Fruit fly (Drosophila melanogaster) whole organism, embryonic: ENCODE results near the gene anox.

Experiments used
- Abd-B ChIP-seq: fragments of 200-800 bp; sonication (Bioruptor generic); optimal IDR thresholded peaks from 2 replicates; lab custom pipeline; 2018; ENCODE audit warnings: missing biosample characterization, mild to moderate bottlenecking, missing genetic modification characterization, moderate library complexity
- BtbVII ChIP-seq: fragments of 200-800 bp; sonication (Bioruptor generic); optimal IDR thresholded peaks from 3 replicates; lab custom pipeline; 2017; ENCODE audit warnings: missing biosample characterization, mild to moderate bottlenecking, missing genetic modification characterization
- CG10366 ChIP-seq: fragments of 200-800 bp; sonication (Bioruptor generic); IDR thresholded peaks from 2 replicates; pipeline ENCODE4 v1.3.6; 2022; ENCODE audit warnings: missing biosample characterization, missing genetic modification characterization
- CG12942 ChIP-seq: fragments of 200-800 bp; sonication (Bioruptor generic); optimal IDR thresholded peaks from 3 replicates; lab custom pipeline; 2016; ENCODE audit warnings: missing biosample characterization, missing genetic modification characterization
- CG13287 ChIP-seq: fragments of 200-800 bp; sonication (Bioruptor generic); IDR thresholded peaks from 2 replicates; pipeline ENCODE4 v1.3.6; 2022; ENCODE audit warnings: missing biosample characterization, missing genetic modification characterization; ENCODE audit not compliant: partially characterized antibody
- CG13624 ChIP-seq: fragments of 200-800 bp; sonication (Bioruptor generic); optimal IDR thresholded peaks from 2 replicates; lab custom pipeline; 2016; ENCODE audit warnings: missing biosample characterization, missing genetic modification characterization
- CG14014 ChIP-seq: fragments of 200-800 bp; sonication (Bioruptor generic); IDR thresholded peaks from 2 replicates; pipeline ENCODE4 v1.3.6; 2022; ENCODE audit warnings: missing biosample characterization, missing genetic modification characterization
- CG15073 ChIP-seq: fragments of 200-800 bp; sonication (Bioruptor generic); optimal IDR thresholded peaks from 2 replicates; lab custom pipeline; 2016; ENCODE audit warnings: missing biosample characterization, missing genetic modification characterization
- CG1529 ChIP-seq: fragments of 200-800 bp; sonication (Bioruptor generic); optimal IDR thresholded peaks from 3 replicates; lab custom pipeline; 2018; ENCODE audit warnings: missing biosample characterization, missing genetic modification characterization
- CG17802 ChIP-seq: fragments of 200-800 bp; sonication (Bioruptor generic); optimal IDR thresholded peaks from 2 replicates; lab custom pipeline; 2018; ENCODE audit warnings: missing biosample characterization, mild to moderate bottlenecking, missing genetic modification characterization, moderate library complexity
- CG18011 ChIP-seq: fragments of 200-800 bp; sonication (Bioruptor generic); optimal IDR thresholded peaks from 2 replicates; lab custom pipeline; 2017; ENCODE audit warnings: missing biosample characterization, missing genetic modification characterization, mild to moderate bottlenecking, moderate library complexity, missing genotype
- CG1832 ChIP-seq: fragments of 200-800 bp; sonication (Bioruptor generic); optimal IDR thresholded peaks from 2 replicates; lab custom pipeline; 2017; ENCODE audit warnings: missing biosample characterization, mild to moderate bottlenecking, missing genetic modification characterization, inconsistent platforms
- CG2199 ChIP-seq: fragments of 200-800 bp; sonication (Bioruptor generic); IDR thresholded peaks from 3 replicates; pipeline ENCODE4 v1.3.6; 2022; ENCODE audit warnings: missing biosample characterization, missing genetic modification characterization
- CG2202 ChIP-seq: fragments of 200-800 bp; sonication (Bioruptor generic); optimal IDR thresholded peaks from 2 replicates; lab custom pipeline; 2018; ENCODE audit warnings: missing biosample characterization, mild to moderate bottlenecking, missing genetic modification characterization
- CG30020 ChIP-seq: fragments of 200-800 bp; optimal IDR thresholded peaks from 2 replicates; lab custom pipeline; 2019; ENCODE audit warnings: missing biosample characterization, mild to moderate bottlenecking, missing genetic modification characterization, moderate library complexity
- CG3163 ChIP-seq: fragments of 200-800 bp; sonication (Bioruptor generic); optimal IDR thresholded peaks from 3 replicates; lab custom pipeline; 2016; ENCODE audit warnings: missing biosample characterization, missing genetic modification characterization
- CG4282 ChIP-seq: fragments of 200-800 bp; sonication (Bioruptor generic); optimal IDR thresholded peaks from 2 replicates; lab custom pipeline; 2016; ENCODE audit warnings: missing biosample characterization, missing genetic modification characterization
- CG5953 ChIP-seq: fragments of 200-800 bp; sonication (Bioruptor generic); IDR thresholded peaks from 2 replicates; pipeline ENCODE4 v1.3.6; 2022; ENCODE audit warnings: missing biosample characterization, missing genetic modification characterization
- CG6765 ChIP-seq: fragments of 200-800 bp; sonication (Bioruptor generic); optimal IDR thresholded peaks from 3 replicates; lab custom pipeline; 2017; ENCODE audit warnings: missing biosample characterization, mild to moderate bottlenecking, missing genetic modification characterization
- CG6791 ChIP-seq: fragments of 200-800 bp; sonication (Bioruptor generic); IDR thresholded peaks from 3 replicates; pipeline ENCODE4 v1.3.6; 2022; ENCODE audit warnings: missing biosample characterization, missing genetic modification characterization; ENCODE audit not compliant: partially characterized antibody
- CG7987 ChIP-seq: fragments of 200-800 bp; sonication (Bioruptor generic); optimal IDR thresholded peaks from 2 replicates; lab custom pipeline; 2018; ENCODE audit warnings: missing biosample characterization, mild to moderate bottlenecking, missing genetic modification characterization, moderate library complexity
- CG9817 ChIP-seq: fragments of 200-800 bp; sonication (Bioruptor generic); optimal IDR thresholded peaks from 2 replicates; lab custom pipeline; 2018; ENCODE audit warnings: missing biosample characterization, mild to moderate bottlenecking, missing genetic modification characterization, moderate library complexity
- CHES-1-like ChIP-seq: fragments of 200-800 bp; sonication (Bioruptor generic); optimal IDR thresholded peaks from 2 replicates; lab custom pipeline; 2016; ENCODE audit warnings: missing biosample characterization, missing genetic modification characterization
- D ChIP-seq, 2 experiments: fragments of 200-800 bp in 1 of 2; fragments of >200 bp in 1 of 2; sonication (Bioruptor generic) in 1 of 2; optimal IDR thresholded peaks; 2 replicates in 1 of 2; 3 replicates in 1 of 2; lab custom pipeline; 2017; ENCODE audit warnings: mild to moderate bottlenecking in 1 of 2, missing biosample characterization in 1 of 2, missing genetic modification characterization in 1 of 2, missing genetic modification reagents in 1 of 2
- Dad ChIP-seq: fragments of 200-800 bp; sonication (Bioruptor generic); optimal IDR thresholded peaks from 3 replicates; lab custom pipeline; 2016; ENCODE audit warnings: missing biosample characterization, missing genetic modification characterization
- Dip2 ChIP-seq: fragments of 200-800 bp; sonication (Bioruptor generic); IDR thresholded peaks from 2 replicates; pipeline ENCODE4 v1.3.6; 2022; ENCODE audit warnings: missing biosample characterization, missing genetic modification characterization
- H2.0 ChIP-seq: fragments of 200-800 bp; sonication (Bioruptor generic); IDR thresholded peaks from 2 replicates; pipeline ENCODE4 v1.3.6; 2022; ENCODE audit warnings: missing biosample characterization, missing genetic modification characterization
- HHEX ChIP-seq: fragments of 200-800 bp; sonication (Bioruptor generic); optimal IDR thresholded peaks from 3 replicates; lab custom pipeline; 2017; ENCODE audit warnings: missing biosample characterization, mild to moderate bottlenecking, missing genetic modification characterization, missing genetic modification reagents
- Mes4 ChIP-seq: fragments of 200-800 bp; sonication (Bioruptor generic); optimal IDR thresholded peaks from 2 replicates; lab custom pipeline; 2016; ENCODE audit warnings: missing biosample characterization, missing genetic modification characterization
- Nf-YB ChIP-seq: fragments of 200-800 bp; sonication (Bioruptor generic); optimal IDR thresholded peaks from 3 replicates; lab custom pipeline; 2019; ENCODE audit warnings: missing biosample characterization, mild to moderate bottlenecking, missing genetic modification characterization, moderate library complexity
- Opbp ChIP-seq: fragments of 200-800 bp; sonication (Bioruptor generic); IDR thresholded peaks from 3 replicates; pipeline ENCODE4 v1.3.6; 2022; ENCODE audit warnings: missing biosample characterization, missing genetic modification characterization; ENCODE audit not compliant: partially characterized antibody
- Pdp1 ChIP-seq, 2 experiments: fragments of 200-800 bp; sonication (Bioruptor generic); optimal IDR thresholded peaks; 3 replicates each; lab custom pipeline; 2016; ENCODE audit warnings: missing biosample characterization in 2 of 2, missing genetic modification characterization in 2 of 2, mild to moderate bottlenecking in 1 of 2, moderate library complexity in 1 of 2
- Ptx1 ChIP-seq: fragments of 200-800 bp; sonication (Bioruptor generic); IDR thresholded peaks from 2 replicates; pipeline ENCODE4 v1.3.6; 2022; ENCODE audit warnings: missing biosample characterization, missing genetic modification characterization
- ara ChIP-seq: fragments of 200-800 bp; sonication (Bioruptor generic); IDR thresholded peaks from 2 replicates; pipeline ENCODE4 v1.3.6; 2022; ENCODE audit warnings: missing biosample characterization, missing genetic modification characterization
- dan ChIP-seq: fragments of 200-800 bp; sonication (Bioruptor generic); IDR thresholded peaks from 2 replicates; pipeline ENCODE4 v1.3.6; 2022; ENCODE audit warnings: missing biosample characterization, missing genetic modification characterization
- dpn ChIP-seq, 2 experiments: fragments of 200-800 bp; sonication (Bioruptor generic); optimal IDR thresholded peaks; 3 replicates each; lab custom pipeline; 2016; ENCODE audit warnings: missing biosample characterization in 2 of 2, missing genetic modification characterization in 2 of 2
- eve ChIP-seq, 2 experiments: fragments of >200 bp; optimal IDR thresholded peaks; 2 replicates each; lab custom pipeline; 2017; ENCODE audit warnings: missing biosample characterization in 2 of 2, missing genetic modification characterization in 2 of 2
- fd64A ChIP-seq: fragments of 200-800 bp; sonication (Bioruptor generic); optimal IDR thresholded peaks from 3 replicates; lab custom pipeline; 2018; ENCODE audit warnings: missing biosample characterization, mild to moderate bottlenecking, missing genetic modification characterization
- gro ChIP-seq: fragments of 200-800 bp; sonication (Bioruptor generic); optimal IDR thresholded peaks from 2 replicates; lab custom pipeline; 2016; ENCODE audit warnings: missing biosample characterization, missing genetic modification characterization
- gsb ChIP-seq: fragments of 200-800 bp; sonication (Bioruptor generic); IDR thresholded peaks from 2 replicates; pipeline ENCODE4 v1.3.6; 2022; ENCODE audit warnings: missing biosample characterization, missing genetic modification characterization
- hb ChIP-seq: fragments of 200-800 bp; sonication (Bioruptor generic); IDR thresholded peaks from 3 replicates; pipeline ENCODE4 v1.3.6; 2022; ENCODE audit warnings: missing biosample characterization, missing genetic modification characterization; ENCODE audit not compliant: partially characterized antibody
- ken ChIP-seq: fragments of 200-800 bp; sonication (Bioruptor generic); IDR thresholded peaks from 3 replicates; pipeline ENCODE4 v1.3.6; 2022; ENCODE audit warnings: missing biosample characterization, missing genetic modification characterization
- lov ChIP-seq, 2 experiments: fragments of 200-800 bp in 1 of 2; fragments of >200 bp in 1 of 2; sonication (Bioruptor generic) in 1 of 2; IDR thresholded peaks in 1 of 2; optimal IDR thresholded peaks in 1 of 2; 2 replicates in 1 of 2; 3 replicates in 1 of 2; pipeline versions ENCODE4 v1.3.6 to Lab custom; 2017 to 2022; ENCODE audit warnings: missing biosample characterization in 1 of 2, missing genetic modification characterization in 1 of 2
- nau ChIP-seq: fragments of 200-800 bp; sonication (Bioruptor generic); optimal IDR thresholded peaks from 3 replicates; lab custom pipeline; 2017; ENCODE audit warnings: missing biosample characterization, mild to moderate bottlenecking, missing genetic modification characterization, missing genetic modification reagents
- ro ChIP-seq: fragments of 200-800 bp; sonication (Bioruptor generic); IDR thresholded peaks from 2 replicates; pipeline ENCODE4 v1.3.6; 2022; ENCODE audit warnings: missing biosample characterization, missing genetic modification characterization
- run ChIP-seq: fragments of 200-800 bp; sonication (Bioruptor generic); optimal IDR thresholded peaks from 3 replicates; lab custom pipeline; 2018; ENCODE audit warnings: missing biosample characterization, mild to moderate bottlenecking, missing genetic modification characterization
- schlank ChIP-seq: fragments of 200-800 bp; sonication (Bioruptor generic); optimal IDR thresholded peaks from 2 replicates; lab custom pipeline; 2018; ENCODE audit warnings: missing biosample characterization, mild to moderate bottlenecking, missing genetic modification characterization
- ttk ChIP-seq: fragments of 200-800 bp; sonication (Bioruptor generic); IDR thresholded peaks from 2 replicates; pipeline ENCODE4 v2.1.2; 2022; ENCODE audit warnings: missing biosample characterization, missing genetic modification characterization
- tup ChIP-seq: fragments of 200-800 bp; sonication (Bioruptor generic); optimal IDR thresholded peaks from 2 replicates; lab custom pipeline; 2016; ENCODE audit warnings: missing biosample characterization, mild to moderate bottlenecking, missing genetic modification characterization, moderate library complexity
- twi ChIP-seq: fragments of 200-800 bp; optimal IDR thresholded peaks from 2 replicates; lab custom pipeline; 2019; ENCODE audit warnings: missing biosample characterization, mild to moderate bottlenecking, missing genetic modification characterization, moderate library complexity
- z ChIP-seq: fragments of 200-800 bp; sonication (Bioruptor generic); IDR thresholded peaks from 3 replicates; pipeline ENCODE4 v1.3.6; 2022; ENCODE audit warnings: missing biosample characterization, missing genetic modification characterization

The anox gene

dm6 chrX:21315852-21316251 lies 3.2 kb downstream of the anox start, which contains the start of gene Rpt6 (continued):
- TF ChIP-seq CG2202 (tag; lab: Kevin White, UChicago) (no peak), schlank (tag; lab: Kevin White, UChicago) (no peak), Abd-B (GFP tag; lab: Kevin White, UChicago) (no peak), D (optimal IDR thresholded peaks at IDR 0.05; lab: Kevin White, UChicago) (no peak), D (GFP tag; optimal IDR thresholded peaks at IDR 0.05; lab: Kevin White, UChicago) (no peak), CG13624 (GFP tag; lab: Kevin White, UChicago) (peak; percentile 10), CG1529 (GFP tag; lab: Kevin White, UChicago) (no peak), Mes4 (no peak), CG9817 (tag; lab: Kevin White, UChicago) (no peak), dan (GFP tag; lab: Robert Waterston, UW) (no peak), CHES-1-like (GFP tag; lab: Kevin White, UChicago) (peak; percentile 14), gro (GFP tag; lab: Kevin White, UChicago) (peak; percentile 21), CG30020 (tag; lab: Kevin White, UChicago) (peak; percentile 10), fd64A (GFP tag; lab: Kevin White, UChicago) (no peak), run (tag; lab: Kevin White, UChicago) (no peak), gsb (GFP tag; lab: Robert Waterston, UW) (no peak), CG7987 (GFP tag; lab: Kevin White, UChicago) (no peak), Nf-YB (no peak), CG6765 (GFP tag; lab: Kevin White, UChicago) (no peak), CG3163 (GFP tag; lab: Kevin White, UChicago) (no peak), CG2199 (no peak), BtbVII (no peak), CG10366 (GFP tag; lab: Robert Waterston, UW) (no peak), Opbp (GFP tag; lab: Robert Waterston, UW) (peak; percentile 80), CG14014 (GFP tag; lab: Robert Waterston, UW) (no peak), dpn (GFP tag; optimal IDR thresholded peaks at IDR 0.05; lab: Kevin White, UChicago) (no peak), HHEX (no peak), CG12942 (no peak), CG5953 (GFP tag; lab: Robert Waterston, UW) (no peak), ara (GFP tag; lab: Robert Waterston, UW) (no peak), CG1832 (GFP tag; lab: Kevin White, UChicago) (no peak), hb (GFP tag; lab: Robert Waterston, UW) (peak; percentile 79), CG15073 (GFP tag; lab: Kevin White, UChicago) (no peak), CG6791 (GFP tag; lab: Robert Waterston, UW) (peak; percentile 86), Dip2 (GFP tag; lab: Robert Waterston, UW) (no peak), eve (GFP tag; optimal IDR thresholded peaks at IDR 0.05; lab: Kevin White, UChicago) (no peak), ken (no peak), CG17802 (tag; lab: Kevin White, UChicago) (no peak), z (GFP tag; lab: Robert Waterston, UW) (no peak), CG13287 (GFP tag; lab: Robert Waterston, UW) (peak; percentile 80), tup (GFP tag; lab: Kevin White, UChicago) (no peak), ro (GFP tag; lab: Robert Waterston, UW) (no peak), Dad (GFP tag; lab: Kevin White, UChicago) (no peak), H2.0 (no peak), CG18011 (GFP tag; lab: Kevin White, UChicago) (no peak), CG4282 (GFP tag; lab: Kevin White, UChicago) (no peak), lov (optimal IDR thresholded peaks at IDR 0.05; lab: Kevin White, UChicago) (no peak), lov (GFP tag; IDR thresholded peaks at IDR 0.05; lab: Robert Waterston, UW) (no peak), nau (GFP tag; lab: Kevin White, UChicago) (no peak), Ptx1 (GFP tag; lab: Robert Waterston, UW) (no peak), ttk (GFP tag; lab: Robert Waterston, UW) (no peak), Pdp1 (GFP tag; optimal IDR thresholded peaks at IDR 0.05; lab: Kevin White, UChicago) (peak in 1 of 2 experiments; percentile 31), twi (tag; lab: Kevin White, UChicago) (no peak)
